Fruit fly (Drosophila melanogaster): ENCODE results near the gene croc.
A peak's percentile ranks its signal among the peaks of the same experiment; 100 is the strongest.

The croc gene

dm6 chr3L:21515823-21516715, 39.8 kb upstream of the croc start, which contains the start of the genes SAK and Cdk12 (continued):
- peak; percentile 24; the same call in 1 of the 2 replicates for TF ChIP-seq ham (GFP tag; IDR thresholded peaks at IDR 0.05)
- TF ChIP-seq schlank (tag; optimal IDR thresholded peaks at IDR 0.05): peak; percentile 55
- peak; percentile 82 for TF ChIP-seq Fer3 (tag; optimal IDR thresholded peaks at IDR 0.05)
- peak; percentile 53 for TF ChIP-seq CG6175 (GFP tag; IDR thresholded peaks at IDR 0.05)

DNA sequence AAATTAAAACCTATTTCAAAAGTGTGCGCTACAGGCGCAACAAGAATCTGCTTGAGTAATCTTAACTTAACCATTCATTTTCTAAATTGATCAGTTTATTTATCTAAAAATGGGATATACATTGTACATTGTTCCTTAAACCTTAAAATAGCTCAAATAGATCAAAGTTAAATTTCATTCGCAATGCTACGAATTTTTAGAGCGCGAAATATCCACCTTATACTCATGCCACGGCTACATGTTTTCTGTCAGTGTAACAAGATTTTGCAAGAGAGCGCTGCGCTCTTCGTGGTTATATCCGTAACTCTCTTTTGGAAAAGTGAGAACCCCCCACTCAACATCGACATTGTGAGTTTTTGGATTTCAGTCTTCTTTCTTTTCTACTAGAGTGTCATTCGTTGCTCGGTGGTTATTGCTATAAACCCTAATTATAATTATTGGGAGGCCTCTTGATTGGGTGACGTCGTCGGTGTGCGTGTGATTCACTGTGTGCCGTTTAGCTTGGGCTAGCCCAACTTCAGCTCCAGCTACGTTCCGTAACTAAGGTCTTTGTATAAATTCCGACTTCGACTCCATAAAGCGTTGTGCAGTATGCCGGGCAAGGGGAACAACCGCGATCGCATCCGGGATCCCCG, 33.3 kb upstream of the croc start:
- TF ChIP-seq Doc3 (GFP tag; IDR thresholded peaks at IDR 0.05; ENCODE audit: partially characterized antibody) (no peak), CG6254 (GFP tag; optimal IDR thresholded peaks at IDR 0.05) (peak; percentile 37), Kr (GFP tag; optimal IDR thresholded peaks at IDR 0.05) (no peak), ac (GFP tag; optimal IDR thresholded peaks at IDR 0.05) (no peak), dati (GFP tag; IDR thresholded peaks at IDR 0.05) (no peak), Atf6 (GFP tag; IDR thresholded peaks at IDR 0.05) (0 out of 2 replicates have a peak, but pooled peaks have one; percentile 18), CG4617 (GFP tag; optimal IDR thresholded peaks at IDR 0.05; ENCODE audit: borderline replicate concordance) (no peak), CG14710 (tag; optimal IDR thresholded peaks at IDR 0.05) (peak; percentile 20), CG2712 (tag; optimal IDR thresholded peaks at IDR 0.05) (peak; percentile 51), MBD-R2 (GFP tag; IDR thresholded peaks at IDR 0.05) (no peak), fd102C (GFP tag; optimal IDR thresholded peaks at IDR 0.05) (no peak), dan (GFP tag; IDR thresholded peaks at IDR 0.05) (no peak), Side (GFP tag; optimal IDR thresholded peaks at IDR 0.05) (no peak), rib (GFP tag; IDR thresholded peaks at IDR 0.05) (no peak), CG10654 (GFP tag; optimal IDR thresholded peaks at IDR 0.05) (no peak), ems (GFP tag; optimal IDR thresholded peaks at IDR 0.05) (peak; percentile 43), HHEX (GFP tag; optimal IDR thresholded peaks at IDR 0.05) (no peak), oc (tag; optimal IDR thresholded peaks at IDR 0.05) (no peak), Rx (GFP tag; IDR thresholded peaks at IDR 0.05) (0 out of 2 replicates have a peak, but pooled peaks have one; percentile 27), CG8478 (optimal IDR thresholded peaks at IDR 0.05) (no peak), Sry-δ (GFP tag; optimal IDR thresholded peaks at IDR 0.05) (no peak), CG18262 (tag; optimal IDR thresholded peaks at IDR 0.05) (peak; percentile 52), Lim3 (GFP tag; IDR thresholded peaks at IDR 0.05) (no peak), Med (GFP tag) (peak; percentile 71), H15 (GFP tag; IDR thresholded peaks at IDR 0.05) (no peak), ci (GFP tag; IDR thresholded peaks at IDR 0.05) (peak; percentile 71; the same call in 2 of the 3 replicates), ara (GFP tag; IDR thresholded peaks at IDR 0.05) (no peak), fru (optimal IDR thresholded peaks at IDR 0.05) (no peak), ATbp (GFP tag; optimal IDR thresholded peaks at IDR 0.05) (peak; percentile 25), unpg (GFP tag; optimal IDR thresholded peaks at IDR 0.05) (peak; percentile 52), Fer1 (GFP tag; optimal IDR thresholded peaks at IDR 0.05) (peak; percentile 39), vnd (GFP tag; IDR thresholded peaks at IDR 0.05; ENCODE audit: partially characterized antibody) (no peak), CG6683 (GFP tag; optimal IDR thresholded peaks at IDR 0.05) (no peak), CG7745 (tag; optimal IDR thresholded peaks at IDR 0.05) (peak; percentile 37), ewg (GFP tag; optimal IDR thresholded peaks at IDR 0.05) (no peak), tio (GFP tag; optimal IDR thresholded peaks at IDR 0.05) (peak; percentile 33), scrt (GFP tag; optimal IDR thresholded peaks at IDR 0.05) (peak; percentile 15), CG7271 (tag; optimal IDR thresholded peaks at IDR 0.05) (no peak), H2.0 (GFP tag; IDR thresholded peaks at IDR 0.05) (0 out of 2 replicates have a peak, but pooled peaks have one; percentile 32), lola (GFP tag; optimal IDR thresholded peaks at IDR 0.05) (peak in 1 of 3 experiments; percentile 25), ase (GFP tag; IDR thresholded peaks at IDR 0.05) (no peak), nmo (GFP tag; optimal IDR thresholded peaks at IDR 0.05) (peak; percentile 37)
